Worm (Caenorhabditis elegans) whole organism, L3 larva: Measurements from ENCODE around the gene gly-8.

Source experiments
- ZK546.5 ChIP-seq: sonication (generic microtip); optimal IDR thresholded peaks from 2 replicates; lab custom pipeline; 2017; ENCODE audit warnings: missing biosample characterization, missing genetic modification characterization
- aly-2 ChIP-seq: fragments of 150-350 bp; optimal IDR thresholded peaks from 2 replicates; lab custom pipeline; 2014; ENCODE audit warnings: missing biosample characterization, missing genetic modification characterization
- ceh-28 ChIP-seq: fragments of 150-350 bp; optimal IDR thresholded peaks from 2 replicates; lab custom pipeline; 2014; ENCODE audit warnings: missing biosample characterization, missing genetic modification reagents, missing genetic modification characterization
- ceh-82 ChIP-seq: fragments of 150-350 bp; optimal IDR thresholded peaks from 2 replicates; lab custom pipeline; 2014; ENCODE audit warnings: missing biosample characterization, missing genetic modification characterization
- ceh-9 ChIP-seq: sonication (generic microtip); optimal IDR thresholded peaks from 2 replicates; lab custom pipeline; 2018; ENCODE audit warnings: missing biosample characterization, missing genetic modification characterization
- daf-12 ChIP-seq: fragments of 150-350 bp; optimal IDR thresholded peaks from 2 replicates; lab custom pipeline; 2014; ENCODE audit warnings: missing biosample characterization, missing genetic modification reagents, missing genetic modification characterization
- egl-27 ChIP-seq: sonication (generic microtip); optimal IDR thresholded peaks from 4 replicates; lab custom pipeline; 2017; ENCODE audit warnings: missing biosample characterization, missing genetic modification reagents, missing genetic modification characterization
- elt-1 ChIP-seq: fragments of 150-350 bp; optimal IDR thresholded peaks from 2 replicates; lab custom pipeline; 2014; ENCODE audit warnings: missing biosample characterization, missing genetic modification characterization
- elt-2 ChIP-seq: sonication (generic microtip); optimal IDR thresholded peaks from 2 replicates; lab custom pipeline; 2016; ENCODE audit warnings: missing genetic modification reagents, mild to moderate bottlenecking, missing genetic modification characterization, missing compliant biosample characterization
- elt-3 ChIP-seq, 3 experiments: fragments of 150-350 bp in 1 of 3; sonication (generic microtip) in 2 of 3; optimal IDR thresholded peaks; 2 replicates in 2 of 3; 4 replicates in 1 of 3; lab custom pipeline; 2014 to 2017; ENCODE audit warnings: missing biosample characterization in 3 of 3, missing genetic modification characterization in 3 of 3
- fkh-10 ChIP-seq: sonication (generic microtip); optimal IDR thresholded peaks from 2 replicates; lab custom pipeline; 2017; ENCODE audit warnings: missing biosample characterization, missing genetic modification reagents, missing genetic modification characterization
- fkh-2 ChIP-seq: fragments of 150-350 bp; optimal IDR thresholded peaks from 2 replicates; lab custom pipeline; 2014; ENCODE audit warnings: missing biosample characterization, missing genetic modification reagents, missing genetic modification characterization
- hmg-11 ChIP-seq: sonication (generic microtip); optimal IDR thresholded peaks from 2 replicates; lab custom pipeline; 2016; ENCODE audit warnings: missing genetic modification characterization, missing compliant biosample characterization
- jun-1 ChIP-seq: fragments of 150-350 bp; optimal IDR thresholded peaks from 2 replicates; lab custom pipeline; 2014; ENCODE audit warnings: missing biosample characterization, missing genetic modification reagents, missing genetic modification characterization
- lin-15B ChIP-seq: fragments of 150-350 bp; optimal IDR thresholded peaks from 2 replicates; lab custom pipeline; 2014; ENCODE audit warnings: missing biosample characterization, missing genetic modification characterization
- lin-39 ChIP-seq: fragments of 150-350 bp; optimal IDR thresholded peaks from 2 replicates; lab custom pipeline; 2018; ENCODE audit warnings: missing biosample characterization, missing genetic modification reagents, missing genetic modification characterization
- lsy-12 ChIP-seq: sonication (generic microtip); optimal IDR thresholded peaks from 2 replicates; lab custom pipeline; 2016; ENCODE audit warnings: mild to moderate bottlenecking, missing genetic modification characterization, missing compliant biosample characterization
- mdl-1 ChIP-seq: fragments of 150-350 bp; optimal IDR thresholded peaks from 2 replicates; lab custom pipeline; 2014; ENCODE audit warnings: missing biosample characterization, missing genetic modification characterization
- mml-1 ChIP-seq: fragments of 150-350 bp; sonication (generic microtip); optimal IDR thresholded peaks from 3 replicates; lab custom pipeline; 2014; ENCODE audit warnings: missing biosample characterization, missing genetic modification characterization
- nfya-1 ChIP-seq: sonication (generic microtip); optimal IDR thresholded peaks from 2 replicates; lab custom pipeline; 2017; ENCODE audit warnings: missing genetic modification characterization, mild to moderate bottlenecking, missing compliant biosample characterization, antibody characterized with exemption, moderate library complexity; ENCODE audit not compliant: insufficient read depth
- nhr-11 ChIP-seq: fragments of 150-350 bp; optimal IDR thresholded peaks from 2 replicates; lab custom pipeline; 2014; ENCODE audit warnings: missing biosample characterization, missing genetic modification characterization
- nhr-23 ChIP-seq: fragments of 150-350 bp; optimal IDR thresholded peaks from 2 replicates; lab custom pipeline; 2014; ENCODE audit warnings: missing biosample characterization, missing genetic modification reagents, missing genetic modification characterization
- nhr-237 ChIP-seq: fragments of 150-350 bp; optimal IDR thresholded peaks from 2 replicates; lab custom pipeline; 2014; ENCODE audit warnings: missing biosample characterization, missing genetic modification characterization
- nhr-28 ChIP-seq: fragments of 150-350 bp; optimal IDR thresholded peaks from 2 replicates; lab custom pipeline; 2014; ENCODE audit warnings: missing biosample characterization, missing genetic modification characterization
- nhr-43 ChIP-seq: sonication (generic microtip); optimal IDR thresholded peaks from 2 replicates; lab custom pipeline; 2016; ENCODE audit warnings: mild to moderate bottlenecking, missing genetic modification characterization, missing compliant biosample characterization; ENCODE audit not compliant: poor library complexity, severe bottlenecking
- nhr-76 ChIP-seq: fragments of 150-350 bp; sonication (generic microtip); optimal IDR thresholded peaks from 5 replicates; lab custom pipeline; 2014; ENCODE audit warnings: missing biosample characterization, missing genetic modification characterization
- nhr-77 ChIP-seq: fragments of 150-350 bp; optimal IDR thresholded peaks from 2 replicates; lab custom pipeline; 2014; ENCODE audit warnings: missing biosample characterization, missing genetic modification characterization
- pqm-1 ChIP-seq: fragments of 150-350 bp; optimal IDR thresholded peaks from 2 replicates; lab custom pipeline; 2017; ENCODE audit warnings: missing biosample characterization, missing genetic modification characterization, inconsistent platforms
- sea-2 ChIP-seq: fragments of 150-350 bp; sonication (generic microtip); optimal IDR thresholded peaks from 4 replicates; lab custom pipeline; 2014; ENCODE audit warnings: missing biosample characterization, missing genetic modification reagents, missing genetic modification characterization
- skn-1 ChIP-seq: fragments of 150-350 bp; optimal IDR thresholded peaks from 2 replicates; lab custom pipeline; 2014; ENCODE audit warnings: missing biosample characterization, missing genetic modification characterization
- snpc-4 ChIP-seq: fragments of 150-350 bp; optimal IDR thresholded peaks from 2 replicates; lab custom pipeline; 2014; ENCODE audit warnings: missing biosample characterization, missing genetic modification characterization
- tbx-2 ChIP-seq: sonication (generic microtip); optimal IDR thresholded peaks from 2 replicates; lab custom pipeline; 2016; ENCODE audit warnings: mild to moderate bottlenecking, missing genetic modification characterization, missing compliant biosample characterization
- unc-39 ChIP-seq: sonication (generic microtip); optimal IDR thresholded peaks from 4 replicates; lab custom pipeline; 2017; ENCODE audit warnings: missing biosample characterization, missing genetic modification characterization
- unc-62 ChIP-seq: fragments of 150-350 bp; sonication (generic microtip); optimal IDR thresholded peaks from 4 replicates; lab custom pipeline; 2014; ENCODE audit warnings: missing biosample characterization, missing genetic modification reagents, missing genetic modification characterization
- zag-1 ChIP-seq: fragments of 150-350 bp; optimal IDR thresholded peaks from 2 replicates; lab custom pipeline; 2014; ENCODE audit warnings: missing biosample characterization, missing genetic modification characterization
- ztf-11 ChIP-seq: fragments of 150-350 bp; optimal IDR thresholded peaks from 2 replicates; lab custom pipeline; 2014; ENCODE audit warnings: missing biosample characterization, missing genetic modification characterization

The gly-8 gene

DNA sequence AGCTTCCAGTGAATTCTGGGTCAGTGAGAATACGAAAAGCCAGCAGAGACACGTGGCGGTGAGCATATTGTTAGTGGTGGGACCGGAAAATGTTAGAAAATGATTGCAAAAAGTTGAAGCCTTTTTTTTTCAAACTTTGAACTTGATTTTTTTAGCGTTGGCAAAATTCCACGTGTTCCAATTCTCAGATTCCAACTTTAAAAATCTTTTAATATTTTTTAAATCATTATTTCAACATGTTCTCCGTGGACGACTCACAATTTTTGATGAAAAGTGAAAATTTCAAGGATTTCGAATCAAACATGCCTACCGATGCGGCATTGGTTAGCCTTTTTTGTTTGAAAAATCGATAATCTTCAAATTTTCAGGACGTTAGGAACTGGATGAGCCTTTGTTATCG is 12.7 kb upstream of the gly-8 start, which contains the start of the genes Y66A7A.9 and Y66A7A.4:
TSS of gene Y66A7A.9 (minus strand) at position 101 of the 400 bp plus-strand sequence.
TSS of gene Y66A7A.4 (plus strand) at position 237 of the 400 bp plus-strand sequence.
- no peak for TF ChIP-seq mml-1 (tag; lab: Kevin White, UChicago)
- TF ChIP-seq nhr-11 (tag; lab: Kevin White, UChicago), result no peak
- no peak for TF ChIP-seq ZK546.5 (tag; lab: Kevin White, UChicago)
- TF ChIP-seq elt-1, result no peak
- TF ChIP-seq unc-62 (GFP tag; lab: Kevin White, UChicago), result no peak
- TF ChIP-seq egl-27 (tag; lab: Kevin White, UChicago), result no peak
- no peak for TF ChIP-seq nfya-1 (tag; lab: Kevin White, UChicago)
- TF ChIP-seq aly-2 (tag; lab: Kevin White, UChicago), result no peak
- TF ChIP-seq tbx-2 (tag; lab: Kevin White, UChicago), result no peak
- no peak for TF ChIP-seq jun-1 (tag; lab: Kevin White, UChicago)
- no peak for TF ChIP-seq fkh-2 (tag; lab: Kevin White, UChicago)
- TF ChIP-seq lin-15B, result no peak
- TF ChIP-seq snpc-4 (tag; lab: Kevin White, UChicago), result no peak
- TF ChIP-seq nhr-76 (tag; lab: Kevin White, UChicago), result no peak
- no peak for TF ChIP-seq nhr-28
- TF ChIP-seq lin-39 (tag; lab: Kevin White, UChicago), result no peak
- TF ChIP-seq unc-39, result no peak
- TF ChIP-seq skn-1 (tag; lab: Kevin White, UChicago), result no peak

DNA sequence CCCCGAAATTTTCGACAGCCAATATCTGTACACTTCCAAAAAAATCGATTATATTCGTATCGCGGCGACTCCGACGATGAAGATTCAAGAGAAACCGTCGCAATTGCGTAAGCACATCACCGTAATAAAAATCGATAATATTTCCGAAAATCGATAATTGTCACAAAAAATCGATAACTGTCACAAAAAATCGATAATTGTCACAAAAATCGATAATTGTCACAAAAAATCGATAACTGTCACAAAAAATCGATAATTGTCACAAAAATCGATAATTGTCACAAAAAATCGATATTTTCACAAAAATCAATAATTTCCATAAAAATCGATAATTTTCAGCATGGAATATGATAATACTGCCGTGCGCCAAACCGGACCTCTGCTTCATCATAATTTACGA is 10.7 kb upstream of the gly-8 start:
- peak; percentile 99 for TF ChIP-seq ceh-28 (tag; lab: Kevin White, UChicago)

DNA sequence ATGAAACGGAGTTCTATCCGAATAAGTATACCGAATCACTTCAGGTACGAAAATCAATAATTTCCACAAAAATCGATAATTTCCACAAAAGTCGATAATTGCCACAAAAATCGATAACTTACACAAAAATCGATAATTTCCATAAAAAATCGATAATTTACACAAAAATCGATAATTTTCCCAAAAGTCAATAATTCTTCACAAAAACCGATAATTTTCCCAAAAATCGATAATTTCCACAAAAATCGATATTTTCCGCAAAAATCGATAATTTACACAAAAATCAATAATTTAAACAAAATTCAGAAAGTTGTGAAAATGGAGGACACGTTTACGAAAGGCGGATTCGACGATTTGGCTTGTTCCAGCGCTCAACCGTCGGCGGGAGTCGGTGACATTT is 10.2 kb upstream of the gly-8 start:
- TF ChIP-seq nhr-28 (no peak), skn-1 (tag; lab: Kevin White, UChicago) (no peak), ceh-28 (tag; lab: Kevin White, UChicago) (peak; percentile 99), lsy-12 (tag; lab: Kevin White, UChicago) (no peak), elt-2 (tag; lab: Kevin White, UChicago) (no peak), elt-3 (tag; optimal IDR thresholded peaks at IDR 0.05; lab: Kevin White, UChicago) (no peak)

DNA sequence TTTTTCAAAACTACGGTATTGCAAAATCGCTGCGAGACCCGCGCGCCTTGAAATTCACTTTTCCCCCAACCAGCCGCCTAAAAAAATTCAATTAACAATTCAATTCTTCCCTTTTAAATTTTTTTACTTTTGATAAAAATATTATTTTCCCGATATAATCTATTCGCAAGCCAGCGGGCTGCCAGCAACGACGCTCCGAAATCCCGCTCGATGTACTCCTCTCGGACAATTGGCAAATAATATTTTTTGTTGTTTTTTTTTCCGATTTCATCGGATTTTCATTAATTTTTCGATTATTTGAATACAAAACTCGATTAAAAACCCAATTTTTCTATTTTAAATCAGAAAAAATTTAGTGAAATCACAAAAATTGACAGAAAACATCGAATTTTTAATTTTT is 9.2 kb upstream of the gly-8 start:
- TF ChIP-seq ztf-11 (tag; lab: Kevin White, UChicago) (no peak), ceh-82 (tag; lab: Kevin White, UChicago) (no peak), unc-62 (GFP tag; lab: Kevin White, UChicago) (no peak), hmg-11 (tag; lab: Kevin White, UChicago) (no peak), nhr-43 (tag; lab: Kevin White, UChicago) (no peak), pqm-1 (tag; lab: Kevin White, UChicago) (no peak), zag-1 (no peak), nhr-76 (tag; lab: Kevin White, UChicago) (no peak), fkh-10 (GFP tag; lab: Kevin White, UChicago) (no peak), daf-12 (tag; lab: Kevin White, UChicago) (no peak), mdl-1 (no peak), sea-2 (GFP tag; lab: Kevin White, UChicago) (no peak), ceh-9 (tag; lab: Kevin White, UChicago) (no peak), nhr-77 (tag; lab: Kevin White, UChicago) (no peak), mml-1 (tag; lab: Kevin White, UChicago) (no peak), nhr-11 (tag; lab: Kevin White, UChicago) (no peak), nhr-23 (tag; lab: Kevin White, UChicago) (no peak)

DNA sequence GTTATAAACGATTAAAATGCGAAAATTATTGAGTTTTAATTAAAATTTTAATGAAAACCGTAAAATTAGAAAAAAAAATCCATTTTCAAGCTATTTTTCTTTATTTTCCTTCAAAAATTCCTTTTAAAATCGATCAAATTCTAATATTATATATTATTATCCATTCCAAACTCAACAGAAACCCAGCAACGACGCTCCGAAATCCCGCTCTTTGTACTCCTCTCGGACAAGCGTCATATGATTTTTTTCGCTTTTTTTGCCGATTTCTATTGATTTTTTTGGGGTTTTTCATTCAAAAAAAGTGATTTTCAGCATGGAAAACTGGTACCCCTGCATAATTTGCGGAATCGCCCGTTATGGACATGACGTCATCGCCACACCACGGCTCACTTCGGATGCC is 8.6 kb upstream of the gly-8 start, which contains the start of gene ceh-91:
TSS of gene ceh-91 (plus strand) at position 301 of the 400 bp plus-strand sequence.
- TF ChIP-seq ceh-9 (tag; lab: Kevin White, UChicago) (no peak), nfya-1 (tag; lab: Kevin White, UChicago) (no peak), nhr-11 (tag; lab: Kevin White, UChicago) (no peak), ztf-11 (tag; lab: Kevin White, UChicago) (no peak), sea-2 (GFP tag; lab: Kevin White, UChicago) (no peak), nhr-237 (tag; lab: Kevin White, UChicago) (no peak), ceh-28 (tag; lab: Kevin White, UChicago) (no peak)
- TF ChIP-seq, all 47 proteins: peak for 0
